Worm (Caenorhabditis elegans) whole organism, early embryonic: ENCODE measurements around the gene srd-55.

Experiments
- B0310.2 ChIP-seq: sonication (generic microtip); optimal IDR thresholded peaks from 2 replicates; lab custom pipeline; 2016; ENCODE audit warnings: mild to moderate bottlenecking, missing genetic modification characterization, missing compliant biosample characterization
- F13C5.2 ChIP-seq: sonication (generic microtip); optimal IDR thresholded peaks from 2 replicates; lab custom pipeline; 2017; ENCODE audit warnings: mild to moderate bottlenecking, missing genetic modification characterization, inconsistent platforms, missing compliant biosample characterization
- aly-1 ChIP-seq: sonication (generic microtip); optimal IDR thresholded peaks from 2 replicates; lab custom pipeline; 2016; ENCODE audit warnings: missing genetic modification characterization, missing compliant biosample characterization
- ama-1 ChIP-seq: fragments of 150-350 bp; optimal IDR thresholded peaks from 2 replicates; lab custom pipeline; 2014
- ceh-13 ChIP-seq: fragments of 200-800 bp; sonication (Bioruptor generic); optimal IDR thresholded peaks from 2 replicates; lab custom pipeline; 2018; ENCODE audit warnings: mild to moderate bottlenecking, missing genetic modification characterization, missing compliant biosample characterization
- ceh-36 ChIP-seq: sonication (generic microtip); optimal IDR thresholded peaks from 2 replicates; lab custom pipeline; 2016; ENCODE audit warnings: missing genetic modification characterization, inconsistent platforms, missing compliant biosample characterization
- ets-7 ChIP-seq: sonication (generic microtip); optimal IDR thresholded peaks from 2 replicates; lab custom pipeline; 2016; ENCODE audit warnings: missing genotype, missing genetic modification characterization, missing compliant biosample characterization
- flt-1 ChIP-seq: fragments of 200-800 bp; sonication (Bioruptor generic); IDR thresholded peaks from 2 replicates; pipeline ENCODE4 v1.3.6; 2022; ENCODE audit warnings: missing genetic modification characterization, missing compliant biosample characterization
- hmbx-1 ChIP-seq: sonication (generic microtip); optimal IDR thresholded peaks from 2 replicates; lab custom pipeline; 2016; ENCODE audit warnings: mild to moderate bottlenecking, missing genetic modification characterization, missing compliant biosample characterization
- hmg-4 ChIP-seq: fragments of 200-800 bp; sonication (Bioruptor generic); optimal IDR thresholded peaks from 2 replicates; lab custom pipeline; 2018; ENCODE audit warnings: mild to moderate bottlenecking, missing genetic modification characterization, missing compliant biosample characterization
- hnd-1 ChIP-seq: sonication (generic microtip); optimal IDR thresholded peaks from 2 replicates; lab custom pipeline; 2016; ENCODE audit warnings: missing genetic modification characterization, missing compliant biosample characterization
- pes-1 ChIP-seq: fragments of 200-800 bp; sonication (Bioruptor generic); IDR thresholded peaks from 2 replicates; pipeline ENCODE4 v1.3.6; 2022; ENCODE audit warnings: missing genetic modification reagents, missing genetic modification characterization, missing compliant biosample characterization
- scrt-1 ChIP-seq: fragments of 200-800 bp; sonication (Bioruptor generic); IDR thresholded peaks from 2 replicates; pipeline ENCODE4 v1.3.6; 2022; ENCODE audit warnings: missing genetic modification characterization, missing compliant biosample characterization
- sea-1 ChIP-seq: fragments of 200-800 bp; sonication (Bioruptor generic); conservative IDR thresholded peaks from 2 replicates; pipeline ENCODE4 v1.3.6; 2022; ENCODE audit warnings: missing genetic modification characterization, missing compliant biosample characterization
- tbx-11 ChIP-seq: fragments of 200-800 bp; sonication (Bioruptor generic); IDR thresholded peaks from 2 replicates; pipeline ENCODE4 v1.3.6; 2022; ENCODE audit warnings: missing genetic modification characterization, missing compliant biosample characterization
- tbx-37 ChIP-seq: fragments of 200-800 bp; sonication (Bioruptor generic); conservative IDR thresholded peaks from 2 replicates; pipeline ENCODE4 v1.3.6; 2022; ENCODE audit warnings: missing genetic modification reagents, missing genetic modification characterization, missing compliant biosample characterization
- tra-4 ChIP-seq: sonication (generic microtip); optimal IDR thresholded peaks from 2 replicates; lab custom pipeline; 2017; ENCODE audit warnings: missing genetic modification characterization, missing compliant biosample characterization

Gene srd-55

DNA sequence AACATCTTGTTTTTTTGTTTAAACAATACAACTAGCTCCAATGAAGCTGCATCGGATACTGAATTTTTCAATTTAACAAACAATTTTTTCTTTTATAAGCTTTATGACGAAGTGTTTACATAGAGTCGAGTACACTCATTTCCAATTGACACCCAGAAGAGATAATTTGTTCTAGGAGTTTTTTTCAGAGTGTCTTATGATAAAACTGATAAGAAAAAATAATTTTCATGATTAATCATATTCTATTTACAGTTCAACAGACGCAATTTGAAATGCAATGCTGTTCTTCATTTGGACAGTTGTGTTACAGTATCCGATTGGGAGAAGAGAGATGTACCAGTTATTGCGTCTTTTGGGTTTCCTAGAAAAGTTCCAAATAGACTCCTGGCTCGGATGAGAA is 26.3 kb upstream of the srd-55 start:
- TF ChIP-seq ceh-13 (GFP tag; lab: Kevin White, UChicago) (no peak), hnd-1 (tag; lab: Kevin White, UChicago) (no peak), tbx-37 (no peak), tbx-11 (GFP tag; lab: Robert Waterston, UW) (no peak), ama-1 (no peak), F13C5.2 (tag; lab: Kevin White, UChicago) (no peak), hmbx-1 (no peak), flt-1 (GFP tag; lab: Robert Waterston, UW) (no peak), scrt-1 (no peak), tra-4 (tag; lab: Kevin White, UChicago) (no peak), sea-1 (no peak), hmg-4 (GFP tag; lab: Kevin White, UChicago) (no peak), pes-1 (no peak), aly-1 (tag; lab: Kevin White, UChicago) (no peak), B0310.2 (tag; lab: Kevin White, UChicago) (no peak), ceh-36 (no peak)

ce11 chrII:7385442-7385841 is 22.9 kb upstream of the srd-55 start, which contains the start of gene sre-3:
sre-3 (plus strand) TSS chrII:7385742.
- TF ChIP-seq ama-1 (no peak), B0310.2 (tag; lab: Kevin White, UChicago) (no peak), sea-1 (no peak), scrt-1 (no peak), flt-1 (GFP tag; lab: Robert Waterston, UW) (no peak), hmg-4 (GFP tag; lab: Kevin White, UChicago) (no peak), hnd-1 (tag; lab: Kevin White, UChicago) (no peak), tbx-37 (no peak), ceh-13 (GFP tag; lab: Kevin White, UChicago) (no peak), hmbx-1 (no peak), ceh-36 (no peak)

DNA sequence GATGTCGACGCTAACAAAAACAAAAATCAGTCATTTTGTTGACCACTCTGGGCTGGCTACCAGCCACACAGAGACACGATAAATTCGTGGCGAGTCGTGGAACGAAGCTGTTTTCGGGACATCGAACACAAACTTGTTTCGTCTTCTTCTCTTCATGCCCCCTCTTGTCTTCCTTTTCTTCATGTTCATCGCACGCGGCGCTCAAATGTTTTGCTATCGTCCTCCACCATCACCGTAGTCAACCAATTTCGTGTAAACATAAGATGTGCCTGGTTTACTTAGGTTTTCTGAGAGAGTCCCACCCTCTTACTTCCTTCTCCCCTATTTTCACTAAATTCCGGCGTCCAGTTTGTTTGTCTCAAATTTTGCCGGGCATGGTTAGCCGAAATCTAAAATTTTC is 18.0 kb upstream of the srd-55 start:
- TF ChIP-seq F13C5.2 (tag; lab: Kevin White, UChicago) (no peak), B0310.2 (tag; lab: Kevin White, UChicago) (no peak), ceh-36 (no peak), hnd-1 (tag; lab: Kevin White, UChicago) (no peak), tra-4 (tag; lab: Kevin White, UChicago) (no peak), flt-1 (GFP tag; lab: Robert Waterston, UW) (no peak), sea-1 (no peak), ets-7 (tag; lab: Kevin White, UChicago) (no peak), ama-1 (no peak), tbx-37 (no peak), aly-1 (tag; lab: Kevin White, UChicago) (no peak), scrt-1 (no peak), hmbx-1 (no peak), hmg-4 (GFP tag; lab: Kevin White, UChicago) (no peak), pes-1 (no peak), tbx-11 (GFP tag; lab: Robert Waterston, UW) (no peak), ceh-13 (GFP tag; lab: Kevin White, UChicago) (no peak)

DNA sequence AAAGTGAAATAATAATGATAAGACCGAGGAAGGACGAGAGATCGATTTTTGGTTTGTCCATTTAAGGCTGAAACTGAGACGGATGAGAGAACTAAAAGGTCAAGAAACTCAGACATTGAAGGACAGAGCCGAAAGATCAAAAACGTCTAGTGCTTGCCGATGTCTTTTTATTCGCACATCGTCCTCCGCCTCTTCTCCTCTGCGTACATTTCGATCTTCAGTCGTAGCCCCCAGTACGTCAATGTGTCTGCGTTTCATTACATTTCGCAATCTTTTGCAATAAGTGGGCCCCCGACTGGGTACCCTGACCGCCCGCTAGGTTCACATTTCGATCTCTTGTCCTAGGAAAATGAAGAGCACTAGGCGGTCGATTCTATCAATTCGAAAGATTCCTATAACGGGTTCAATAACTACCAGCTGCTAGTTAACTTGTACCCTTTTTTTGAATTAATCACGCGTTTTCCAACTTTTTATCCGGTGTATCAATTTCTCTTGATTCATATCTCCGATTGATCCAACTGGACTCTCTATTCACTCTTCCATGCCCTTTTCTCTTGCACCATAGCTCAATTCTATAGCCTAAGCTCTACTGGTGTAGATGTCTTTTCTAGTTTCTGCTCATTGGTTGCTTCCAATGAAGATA is 16.1 kb upstream of the srd-55 start:
- TF ChIP-seq scrt-1 (no peak), F13C5.2 (tag; lab: Kevin White, UChicago) (peak; percentile 50), tra-4 (tag; lab: Kevin White, UChicago) (no peak), tbx-11 (GFP tag; lab: Robert Waterston, UW) (no peak)

DNA sequence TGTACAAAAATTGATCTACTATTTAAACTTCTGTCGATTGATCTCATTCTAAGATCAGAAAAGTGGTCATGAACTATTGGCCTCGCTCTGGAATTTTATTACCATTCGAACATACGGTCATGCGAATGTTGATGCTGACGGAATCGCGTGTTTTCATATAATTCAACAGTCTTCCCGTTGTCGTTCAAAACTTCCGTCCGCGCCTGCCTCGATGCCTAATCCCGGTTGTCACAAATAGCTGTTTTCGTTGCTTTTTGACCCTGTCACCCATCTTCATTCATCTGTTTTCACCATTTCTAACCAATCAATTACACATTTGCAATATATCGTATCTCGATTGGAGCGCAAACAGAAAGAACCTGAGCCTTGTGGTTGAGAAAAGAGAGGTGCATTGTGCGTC is 14.9 kb upstream of the srd-55 start:
- TF ChIP-seq B0310.2 (tag; lab: Kevin White, UChicago) (no peak), hmg-4 (GFP tag; lab: Kevin White, UChicago) (no peak), tbx-11 (GFP tag; lab: Robert Waterston, UW) (no peak), ceh-13 (GFP tag; lab: Kevin White, UChicago) (no peak), hmbx-1 (no peak), ama-1 (no peak), hnd-1 (tag; lab: Kevin White, UChicago) (no peak), aly-1 (tag; lab: Kevin White, UChicago) (no peak), flt-1 (GFP tag; lab: Robert Waterston, UW) (no peak), ets-7 (tag; lab: Kevin White, UChicago) (no peak)

DNA sequence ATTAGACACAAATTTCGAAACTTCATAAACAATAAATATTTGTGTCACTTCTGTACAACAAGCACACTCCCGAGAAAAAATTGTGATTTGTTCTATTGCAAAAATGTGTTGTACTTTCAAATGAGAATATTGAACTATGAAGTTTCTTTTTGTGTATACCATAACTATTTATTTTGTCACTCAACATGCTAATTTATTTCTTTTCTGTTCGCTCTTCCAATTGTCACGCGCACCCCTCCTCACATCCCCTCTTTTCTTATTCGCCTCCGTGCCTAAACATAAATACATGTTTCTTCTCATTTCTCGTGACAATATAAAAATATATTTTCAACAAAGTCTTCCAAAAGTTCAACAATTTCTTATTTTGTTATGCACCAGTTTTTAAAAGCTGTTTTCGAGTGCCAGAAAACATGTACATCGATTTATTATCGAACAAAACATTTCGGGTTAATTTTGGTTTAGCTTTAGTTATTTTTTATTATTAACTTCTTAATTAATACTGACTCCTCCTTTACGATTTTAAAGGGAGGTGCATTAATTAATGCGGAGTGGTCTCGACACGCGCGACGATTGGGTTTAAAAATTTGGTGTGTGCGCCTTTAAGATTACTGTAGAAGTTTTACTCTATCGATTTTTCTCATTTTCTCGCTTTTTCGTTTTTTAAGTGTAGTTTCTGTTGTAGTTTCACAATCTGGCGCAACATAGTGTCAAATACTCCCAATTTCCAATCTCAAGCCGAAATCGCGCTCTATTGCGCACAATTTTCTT is 14.2 kb upstream of the srd-55 start:
- no peak for TF ChIP-seq tbx-11 (GFP tag; lab: Robert Waterston, UW)
- TF ChIP-seq ceh-13 (GFP tag; lab: Kevin White, UChicago), result no peak
- TF ChIP-seq hnd-1 (tag; lab: Kevin White, UChicago), result no peak
- TF ChIP-seq ceh-36, result no peak
- no peak for TF ChIP-seq F13C5.2 (tag; lab: Kevin White, UChicago)
- no peak for TF ChIP-seq B0310.2 (tag; lab: Kevin White, UChicago)
- no peak for TF ChIP-seq hmbx-1
- no peak for TF ChIP-seq tra-4 (tag; lab: Kevin White, UChicago)
- no peak for TF ChIP-seq pes-1
- no peak for TF ChIP-seq scrt-1
- no peak for TF ChIP-seq aly-1 (tag; lab: Kevin White, UChicago)
- TF ChIP-seq flt-1 (GFP tag; lab: Robert Waterston, UW), result no peak
- no peak for TF ChIP-seq tbx-37
- no peak for TF ChIP-seq hmg-4 (GFP tag; lab: Kevin White, UChicago)
- no peak for TF ChIP-seq ets-7 (tag; lab: Kevin White, UChicago)
- TF ChIP-seq ama-1, result no peak
- TF ChIP-seq sea-1, result no peak

DNA sequence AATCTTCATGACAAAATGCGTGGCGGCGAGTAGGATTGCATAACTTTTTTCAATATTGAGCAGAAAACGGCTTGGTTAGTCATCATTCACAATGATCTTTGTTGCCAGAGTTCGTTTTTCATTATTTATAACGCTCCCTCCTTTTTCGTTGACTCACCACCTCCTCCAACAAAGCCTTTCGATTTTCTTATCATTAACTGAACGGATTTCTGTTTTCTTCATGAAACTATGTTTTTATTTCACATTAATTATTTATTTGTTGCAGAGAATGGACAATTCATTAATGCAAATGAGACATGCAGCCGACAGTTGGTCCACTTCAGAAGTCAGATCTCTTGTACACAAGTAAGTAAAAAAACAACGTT is 13.6 kb upstream of the srd-55 start, which contains the start of gene bath-44:
TSS of gene bath-44 (plus strand) at position 266 of the 365 bp plus-strand sequence.
- TF ChIP-seq ceh-36 (no peak), scrt-1 (no peak), tbx-37 (no peak), F13C5.2 (tag; lab: Kevin White, UChicago) (no peak), flt-1 (GFP tag; lab: Robert Waterston, UW) (no peak), hnd-1 (tag; lab: Kevin White, UChicago) (no peak), sea-1 (no peak), tbx-11 (GFP tag; lab: Robert Waterston, UW) (no peak), hmg-4 (GFP tag; lab: Kevin White, UChicago) (no peak), ama-1 (no peak)
